Fruit fly (Drosophila melanogaster): Measurements from ENCODE around the gene CG44085.

DNA sequence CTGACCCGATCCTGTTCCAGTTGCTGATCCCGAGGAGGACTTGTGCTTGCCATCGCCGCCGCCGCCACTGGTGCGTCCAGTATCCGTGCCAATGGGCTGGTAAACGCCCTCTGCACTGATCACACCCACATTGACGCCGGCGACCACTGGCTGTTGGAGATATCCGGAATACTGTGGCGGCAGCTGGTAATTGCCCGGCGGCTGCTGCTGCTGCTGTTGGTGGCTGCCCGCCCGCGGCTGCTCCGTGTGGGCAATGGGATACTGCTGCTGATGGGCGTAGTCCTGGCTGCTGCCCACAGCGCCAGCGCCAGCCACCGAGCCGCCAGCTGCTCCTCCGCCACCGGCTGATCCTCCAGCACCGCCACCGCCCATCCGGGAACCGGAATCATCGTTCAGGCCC lies 44.2 kb downstream of the CG44085 start:
- TF ChIP-seq CTCF (optimal IDR thresholded peaks at IDR 0.05) (no peak), CG8478 (optimal IDR thresholded peaks at IDR 0.05) (no peak)
